Fruit fly (Drosophila melanogaster) whole organism, prepupa: ENCODE results near the gene CG10702.

Source experiments
- Blimp-1 ChIP-seq: fragments of 200-800 bp; sonication (Bioruptor generic); optimal IDR thresholded peaks from 3 replicates; lab custom pipeline; 2017; ENCODE audit warnings: missing biosample characterization, missing genetic modification characterization, mild to moderate bottlenecking, moderate library complexity, missing genetic modification reagents
- CG10631 ChIP-seq: fragments of 200-800 bp; sonication (Bioruptor generic); optimal IDR thresholded peaks from 2 replicates; lab custom pipeline; 2016; ENCODE audit warnings: missing biosample characterization, missing genetic modification characterization
- CG11294 ChIP-seq: fragments of 200-800 bp; sonication (Bioruptor generic); IDR thresholded peaks from 2 replicates; pipeline ENCODE4 v1.3.6; 2022; ENCODE audit warnings: missing biosample characterization, missing genetic modification characterization
- CG11762 ChIP-seq: fragments of 200-800 bp; sonication (Bioruptor generic); optimal IDR thresholded peaks from 3 replicates; lab custom pipeline; 2016; ENCODE audit warnings: missing biosample characterization, missing genetic modification characterization; ENCODE audit not compliant: insufficient read depth
- CG15336 ChIP-seq: fragments of 200-800 bp; sonication (Bioruptor generic); IDR thresholded peaks from 2 replicates; pipeline ENCODE4 v1.3.6; 2022; ENCODE audit warnings: missing biosample characterization, missing genetic modification characterization
- CG16779 ChIP-seq: fragments of 200-800 bp; sonication (Bioruptor generic); optimal IDR thresholded peaks from 3 replicates; lab custom pipeline; 2017; ENCODE audit warnings: missing biosample characterization, mild to moderate bottlenecking, missing genetic modification characterization
- CG3032 ChIP-seq: fragments of 200-800 bp; optimal IDR thresholded peaks from 2 replicates; lab custom pipeline; 2019; ENCODE audit warnings: missing biosample characterization, mild to moderate bottlenecking, missing genetic modification characterization, moderate library complexity
- CG31627 ChIP-seq: fragments of 200-800 bp; sonication (Bioruptor generic); optimal IDR thresholded peaks from 3 replicates; lab custom pipeline; 2016; ENCODE audit warnings: missing biosample characterization, missing genetic modification characterization
- CG32006 ChIP-seq: fragments of 200-800 bp; sonication (Bioruptor generic); optimal IDR thresholded peaks from 3 replicates; lab custom pipeline; 2017; ENCODE audit warnings: missing biosample characterization, mild to moderate bottlenecking, missing genetic modification characterization
- CG4318 ChIP-seq: fragments of 200-800 bp; sonication (Bioruptor generic); optimal IDR thresholded peaks from 3 replicates; lab custom pipeline; 2017; ENCODE audit warnings: missing biosample characterization, mild to moderate bottlenecking, missing genetic modification characterization
- CG6163 ChIP-seq: fragments of 200-800 bp; sonication (Bioruptor generic); IDR thresholded peaks from 3 replicates; pipeline ENCODE4 v1.3.6; 2022; ENCODE audit warnings: missing biosample characterization, missing genetic modification characterization
- CG6792 ChIP-seq: fragments of 200-800 bp; sonication (Bioruptor generic); optimal IDR thresholded peaks from 3 replicates; lab custom pipeline; 2016; ENCODE audit warnings: missing biosample characterization, missing genetic modification characterization
- CG6808 ChIP-seq: fragments of 200-800 bp; sonication (Bioruptor generic); optimal IDR thresholded peaks from 3 replicates; lab custom pipeline; 2017; ENCODE audit warnings: missing biosample characterization, missing genetic modification characterization, mild to moderate bottlenecking, moderate library complexity, missing genetic modification reagents
- CG7368 ChIP-seq: fragments of 200-800 bp; sonication (Bioruptor generic); optimal IDR thresholded peaks from 3 replicates; lab custom pipeline; 2016; ENCODE audit warnings: missing biosample characterization, missing genetic modification characterization
- CG8119 ChIP-seq: fragments of 200-800 bp; sonication (Bioruptor generic); IDR thresholded peaks from 3 replicates; pipeline ENCODE4 v1.3.6; 2022; ENCODE audit warnings: missing biosample characterization, missing genetic modification characterization
- CG8319 ChIP-seq: fragments of 200-800 bp; sonication (Bioruptor generic); optimal IDR thresholded peaks from 3 replicates; lab custom pipeline; 2016; ENCODE audit warnings: missing biosample characterization, missing genetic modification characterization
- CG9139 ChIP-seq: fragments of 200-800 bp; sonication (Bioruptor generic); optimal IDR thresholded peaks from 3 replicates; lab custom pipeline; 2017; ENCODE audit warnings: missing biosample characterization, mild to moderate bottlenecking, missing genetic modification characterization
- Eip75B ChIP-seq: fragments of 200-800 bp; sonication (Bioruptor generic); optimal IDR thresholded peaks from 3 replicates; lab custom pipeline; 2016; ENCODE audit warnings: missing biosample characterization, missing genetic modification characterization
- Eip78C ChIP-seq: fragments of 200-800 bp; sonication (Bioruptor generic); peaks from one replicate; lab custom pipeline; 2016; ENCODE audit warnings: missing biosample characterization, missing genetic modification characterization
- Eip93F ChIP-seq: fragments of 200-800 bp; sonication (Bioruptor generic); optimal IDR thresholded peaks from 2 replicates; lab custom pipeline; 2016; ENCODE audit warnings: missing biosample characterization, mild to moderate bottlenecking, missing genetic modification characterization
- Gug ChIP-seq: fragments of 200-800 bp; sonication (Bioruptor generic); IDR thresholded peaks from 2 replicates; pipeline ENCODE4 v1.3.6; 2022; ENCODE audit warnings: missing biosample characterization, missing genetic modification characterization
- Hr38 ChIP-seq: sonication (Bioruptor generic); optimal IDR thresholded peaks from 2 replicates; lab custom pipeline; 2016; ENCODE audit warnings: missing biosample characterization, missing genetic modification characterization
- Hr4 ChIP-seq: fragments of 200-800 bp; sonication (Bioruptor generic); optimal IDR thresholded peaks from 3 replicates; lab custom pipeline; 2016; ENCODE audit warnings: missing biosample characterization, missing genetic modification characterization
- Lpt ChIP-seq: fragments of 200-800 bp; sonication (Bioruptor generic); optimal IDR thresholded peaks from 3 replicates; lab custom pipeline; 2016; ENCODE audit warnings: missing biosample characterization, missing genetic modification characterization
- OdsH ChIP-seq: fragments of 200-800 bp; sonication (Bioruptor generic); optimal IDR thresholded peaks from 3 replicates; lab custom pipeline; 2016; ENCODE audit warnings: missing biosample characterization, missing genetic modification characterization
- Smox ChIP-seq: fragments of 200-800 bp; sonication (Bioruptor generic); optimal IDR thresholded peaks from 3 replicates; lab custom pipeline; 2016; ENCODE audit warnings: missing biosample characterization, missing genetic modification characterization
- Sox102F ChIP-seq: fragments of 200-800 bp; sonication (Bioruptor generic); optimal IDR thresholded peaks from 2 replicates; lab custom pipeline; 2016; ENCODE audit warnings: missing biosample characterization, mild to moderate bottlenecking, missing genetic modification characterization
- Sox14 ChIP-seq: fragments of 200-800 bp; sonication (Bioruptor generic); optimal IDR thresholded peaks from 3 replicates; lab custom pipeline; 2016; ENCODE audit warnings: missing biosample characterization, missing genetic modification characterization
- Sox15 ChIP-seq: fragments of 200-800 bp; sonication (Bioruptor generic); optimal IDR thresholded peaks from 3 replicates; lab custom pipeline; 2016; ENCODE audit warnings: missing biosample characterization, missing genetic modification characterization
- achi ChIP-seq: fragments of 200-800 bp; sonication (Bioruptor generic); optimal IDR thresholded peaks from 3 replicates; lab custom pipeline; 2016; ENCODE audit warnings: missing biosample characterization, missing genetic modification characterization
- dac ChIP-seq: fragments of 200-800 bp; sonication (Bioruptor generic); optimal IDR thresholded peaks from 2 replicates; lab custom pipeline; 2017; ENCODE audit warnings: missing biosample characterization, mild to moderate bottlenecking, missing genetic modification characterization
- eg ChIP-seq: fragments of 200-800 bp; sonication (Bioruptor generic); IDR thresholded peaks from 3 replicates; pipeline ENCODE4 v1.3.6; 2022; ENCODE audit warnings: missing biosample characterization, missing genetic modification characterization
- fd59A ChIP-seq: fragments of 200-800 bp; sonication (Bioruptor generic); optimal IDR thresholded peaks from 2 replicates; lab custom pipeline; 2017; ENCODE audit warnings: missing biosample characterization, mild to moderate bottlenecking, missing genetic modification characterization, missing genetic modification reagents
- fd85E ChIP-seq: fragments of 200-800 bp; sonication (Bioruptor generic); optimal IDR thresholded peaks from 3 replicates; lab custom pipeline; 2016; ENCODE audit warnings: missing biosample characterization, missing genetic modification characterization
- fkh ChIP-seq: fragments of 200-800 bp; sonication (Bioruptor generic); optimal IDR thresholded peaks from 3 replicates; lab custom pipeline; 2017; ENCODE audit warnings: missing biosample characterization, mild to moderate bottlenecking, missing genetic modification characterization, moderate library complexity
- net ChIP-seq: fragments of 200-800 bp; sonication (Bioruptor generic); optimal IDR thresholded peaks from 3 replicates; lab custom pipeline; 2016; ENCODE audit warnings: missing biosample characterization, missing genetic modification characterization
- salr ChIP-seq, 2 experiments: fragments of 200-800 bp; sonication (Bioruptor generic); optimal IDR thresholded peaks; 3 replicates each; lab custom pipeline; 2016 to 2018; ENCODE audit warnings: missing biosample characterization in 2 of 2, missing genetic modification characterization in 2 of 2, mild to moderate bottlenecking in 1 of 2
- spab ChIP-seq: fragments of 200-800 bp; sonication (Bioruptor generic); optimal IDR thresholded peaks from 2 replicates; lab custom pipeline; 2017; ENCODE audit warnings: missing biosample characterization, mild to moderate bottlenecking, missing genetic modification characterization, missing genetic modification reagents
- svp ChIP-seq: fragments of 200-800 bp; sonication (Bioruptor generic); peaks from one replicate; lab custom pipeline; 2016; ENCODE audit warnings: missing biosample characterization, missing genetic modification characterization
- vri ChIP-seq: fragments of 200-800 bp; sonication (Bioruptor generic); optimal IDR thresholded peaks from 3 replicates; lab custom pipeline; 2016; ENCODE audit warnings: missing biosample characterization, mild to moderate bottlenecking, missing genetic modification characterization

The CG10702 gene

dm6 chr2L:19111137-19111536 lies 41.5 kb upstream of the CG10702 start:
- TF ChIP-seq dac (no peak), achi (GFP tag; lab: Kevin White, UChicago) (no peak), CG11294 (GFP tag; lab: Robert Waterston, UW) (no peak), Gug (GFP tag; lab: Robert Waterston, UW) (no peak), Sox14 (no peak), salr (GFP tag; optimal IDR thresholded peaks at IDR 0.05; lab: Kevin White, UChicago) (no peak), eg (GFP tag; lab: Robert Waterston, UW) (no peak), CG15336 (GFP tag; lab: Robert Waterston, UW) (no peak), Sox102F (GFP tag; lab: Kevin White, UChicago) (no peak), Blimp-1 (GFP tag; lab: Kevin White, UChicago) (no peak), CG11762 (GFP tag; lab: Kevin White, UChicago) (no peak), fd59A (GFP tag; lab: Kevin White, UChicago) (no peak), CG6792 (no peak)

- no peak for TF ChIP-seq dac
- no peak for TF ChIP-seq CG31627 (GFP tag; lab: Kevin White, UChicago)
- TF ChIP-seq CG6163 (GFP tag; lab: Robert Waterston, UW), result no peak
- no peak for TF ChIP-seq net
- no peak for TF ChIP-seq Eip78C (GFP tag; lab: Kevin White, UChicago)
- no peak for TF ChIP-seq Eip75B (GFP tag; lab: Kevin White, UChicago)
- TF ChIP-seq OdsH (GFP tag; lab: Kevin White, UChicago), result no peak
- no peak for TF ChIP-seq CG16779 (tag; lab: Kevin White, UChicago)
- TF ChIP-seq Smox (GFP tag; lab: Kevin White, UChicago), result no peak
- no peak for TF ChIP-seq Sox14
- no peak for TF ChIP-seq achi (GFP tag; lab: Kevin White, UChicago)
- no peak for TF ChIP-seq Sox102F (GFP tag; lab: Kevin White, UChicago)
- TF ChIP-seq Lpt (GFP tag; lab: Kevin White, UChicago), result no peak
- no peak for TF ChIP-seq CG6792
- TF ChIP-seq CG11294 (GFP tag; lab: Robert Waterston, UW), result no peak
- no peak for TF ChIP-seq CG4318 (GFP tag; lab: Kevin White, UChicago)
- TF ChIP-seq CG6808, result no peak
- TF ChIP-seq CG9139 (GFP tag; lab: Kevin White, UChicago), result no peak
- no peak for TF ChIP-seq Eip93F (GFP tag; lab: Kevin White, UChicago)
Observed at dm6 chr2L:19109625-19110204, 40.1 kb upstream of the CG10702 start, which contains the start of gene amd. amd (plus strand) TSS chr2L:19110154.

- TF ChIP-seq CG31627 (GFP tag; lab: Kevin White, UChicago) (no peak), fkh (peak; percentile 13), CG8119 (GFP tag; lab: Robert Waterston, UW) (no peak), CG7368 (no peak), Eip78C (GFP tag; lab: Kevin White, UChicago) (peak; percentile 12), CG8319 (GFP tag; lab: Kevin White, UChicago) (peak; percentile 81)
Observed at dm6 chr2L:19108377-19108876, 38.8 kb upstream of the CG10702 start, which contains the start of gene Lim3. Lim3 (minus strand) TSS chr2L:19108427.

DNA sequence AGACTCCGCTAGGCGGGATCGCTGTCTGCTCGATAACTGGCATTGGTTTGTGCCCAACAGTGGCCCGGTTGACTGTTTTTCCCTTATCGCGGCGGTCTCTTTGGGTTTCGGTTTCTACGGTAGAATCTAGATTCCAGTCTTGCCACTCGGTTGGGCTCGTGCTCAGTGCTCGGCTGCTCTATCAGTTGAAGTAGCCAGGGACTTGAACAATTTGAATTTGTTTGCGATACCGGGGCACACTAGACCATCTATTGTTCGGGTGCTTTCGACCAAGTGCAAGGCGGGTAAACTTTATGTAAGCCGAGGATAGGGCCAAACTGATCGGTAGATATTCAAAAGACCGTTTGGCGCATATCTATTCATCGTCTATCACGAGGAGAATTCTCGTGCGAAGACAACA lies 36.6 kb upstream of the CG10702 start:
- TF ChIP-seq spab (GFP tag; lab: Kevin White, UChicago) (no peak), Hr4 (no peak), CG10631 (GFP tag; lab: Kevin White, UChicago) (no peak), salr (GFP tag; optimal IDR thresholded peaks at IDR 0.05; lab: Kevin White, UChicago) (no peak), fd59A (GFP tag; lab: Kevin White, UChicago) (no peak), fd85E (no peak), CG16779 (tag; lab: Kevin White, UChicago) (no peak), vri (GFP tag; lab: Kevin White, UChicago) (no peak), CG4318 (GFP tag; lab: Kevin White, UChicago) (no peak), OdsH (GFP tag; lab: Kevin White, UChicago) (no peak), CG11294 (GFP tag; lab: Robert Waterston, UW) (no peak), CG6808 (no peak), Sox15 (no peak), Hr38 (no peak), CG6163 (GFP tag; lab: Robert Waterston, UW) (no peak), CG3032 (tag; lab: Kevin White, UChicago) (no peak), svp (GFP tag; lab: Kevin White, UChicago) (no peak), CG32006 (GFP tag; lab: Kevin White, UChicago) (no peak)
- TF ChIP-seq, all 60 proteins: peak for 0
